Worm (Caenorhabditis elegans): ENCODE measurements around the gene C24A3.9.

ce11 chrX:8996496-8997116 is 13.7 kb downstream of the C24A3.9 start:
- no peak for TF ChIP-seq hnd-1 (tag; optimal IDR thresholded peaks at IDR 0.05)
- TF ChIP-seq tbx-37 (GFP tag; conservative IDR thresholded peaks at IDR 0.05), result no peak
- TF ChIP-seq ama-1 (optimal IDR thresholded peaks at IDR 0.05), result no peak
- TF ChIP-seq F13C5.2 (tag; optimal IDR thresholded peaks at IDR 0.05), result no peak
- no peak for TF ChIP-seq tra-4 (tag; optimal IDR thresholded peaks at IDR 0.05)
- TF ChIP-seq ets-7 (tag; optimal IDR thresholded peaks at IDR 0.05), result no peak
- TF ChIP-seq ceh-13 (GFP tag; optimal IDR thresholded peaks at IDR 0.05), result no peak
- TF ChIP-seq hmg-4 (GFP tag; optimal IDR thresholded peaks at IDR 0.05), result no peak
- TF ChIP-seq aly-1 (tag; optimal IDR thresholded peaks at IDR 0.05), result no peak
- TF ChIP-seq scrt-1 (GFP tag; IDR thresholded peaks at IDR 0.05), result no peak
- no peak for TF ChIP-seq flt-1 (GFP tag; IDR thresholded peaks at IDR 0.05)
- no peak for TF ChIP-seq sea-1 (GFP tag; conservative IDR thresholded peaks at IDR 0.05)

Measured in whole organism, early embryonic.